Worm (Caenorhabditis elegans): ENCODE measurements around the gene tra-2.
A peak's percentile ranks its signal among the peaks of the same experiment; 100 is the strongest.

tra-2 gene

DNA sequence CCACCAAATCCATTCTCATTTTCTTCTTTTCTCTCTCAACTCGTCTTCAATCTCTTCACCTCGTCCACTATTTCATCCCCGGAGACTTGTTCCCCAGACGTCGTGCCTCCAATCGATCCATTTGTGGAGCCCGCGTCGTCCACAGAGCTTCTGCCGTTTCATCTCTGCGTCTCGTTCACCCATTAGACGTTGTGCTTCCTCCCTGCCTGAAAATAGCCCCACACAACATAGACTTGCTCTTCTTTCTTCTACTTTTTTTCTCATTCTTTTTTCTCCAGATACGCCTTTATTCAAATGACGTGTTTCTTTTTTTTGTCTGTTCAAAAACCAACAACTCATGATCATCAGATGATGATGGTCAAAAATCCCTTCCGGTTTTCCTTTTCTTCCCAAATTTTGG is 27.5 kb upstream of the tra-2 start (continued):
- no peak for TF ChIP-seq tra-1 (GFP tag; IDR thresholded peaks at IDR 0.05)
- no peak for TF ChIP-seq aly-2 (tag; optimal IDR thresholded peaks at IDR 0.05)
- no peak for TF ChIP-seq zfp-2 (tag; optimal IDR thresholded peaks at IDR 0.05)
- TF ChIP-seq ces-1 (GFP tag; optimal IDR thresholded peaks at IDR 0.05) = no peak
- no peak for TF ChIP-seq jun-1 (tag; optimal IDR thresholded peaks at IDR 0.05)
- no peak for TF ChIP-seq skn-1 (tag; optimal IDR thresholded peaks at IDR 0.05)
- no peak for TF ChIP-seq zag-1 (tag; optimal IDR thresholded peaks at IDR 0.05)
- TF ChIP-seq daf-16 (GFP tag; optimal IDR thresholded peaks at IDR 0.05) = no peak
- no peak for TF ChIP-seq daf-16 (tag; optimal IDR thresholded peaks at IDR 0.05)
- TF ChIP-seq hlh-30 (tag; optimal IDR thresholded peaks at IDR 0.05; ENCODE audit: insufficient read depth) = peak; percentile 59
- no peak for TF ChIP-seq lin-13 (GFP tag; optimal IDR thresholded peaks at IDR 0.05)
- no peak for TF ChIP-seq F10B5.3 (tag; optimal IDR thresholded peaks at IDR 0.05)
- no peak for TF ChIP-seq spr-3 (GFP tag; optimal IDR thresholded peaks at IDR 0.05)
- TF ChIP-seq F49E8.2 (tag; optimal IDR thresholded peaks at IDR 0.05; ENCODE audit: borderline replicate concordance) = no peak
- peak in 1 of 2 experiments; percentile 66 for TF ChIP-seq unc-62 (GFP tag; optimal IDR thresholded peaks at IDR 0.05 in 1 of 2)
- TF ChIP-seq unc-62 (tag; optimal IDR thresholded peaks at IDR 0.05) = no peak
- TF ChIP-seq ceh-82 (tag; optimal IDR thresholded peaks at IDR 0.05) = no peak
- no peak for TF ChIP-seq T20F7.1 (GFP tag; optimal IDR thresholded peaks at IDR 0.05)
- peak; percentile 43 for TF ChIP-seq F37D6.2 (tag; optimal IDR thresholded peaks at IDR 0.05)
- no peak for TF ChIP-seq ZK546.5 (tag; optimal IDR thresholded peaks at IDR 0.05)
- peak in 1 of 2 experiments; percentile 33 for TF ChIP-seq hif-1 (tag; optimal IDR thresholded peaks at IDR 0.05)
- peak; percentile 50 for TF ChIP-seq mep-1 (tag; optimal IDR thresholded peaks at IDR 0.05)
- TF ChIP-seq lin-15B (tag; optimal IDR thresholded peaks at IDR 0.05) = no peak
- TF ChIP-seq Y75B8A.6 (GFP tag; IDR thresholded peaks at IDR 0.05) = no peak
- no peak for TF ChIP-seq unc-39 (tag; optimal IDR thresholded peaks at IDR 0.05)
- peak in 1 of 2 experiments; percentile 66 for TF ChIP-seq lsy-2 (tag; optimal IDR thresholded peaks at IDR 0.05)
- TF ChIP-seq unc-130 (GFP tag; optimal IDR thresholded peaks at IDR 0.05) = no peak
- TF ChIP-seq ctbp-1 (GFP tag; IDR thresholded peaks at IDR 0.05) = peak; percentile 57; the same call in 1 of the 2 replicates
- TF ChIP-seq nhr-102 (tag; optimal IDR thresholded peaks at IDR 0.05) = no peak
- TF ChIP-seq daf-12 (tag; optimal IDR thresholded peaks at IDR 0.05) = no peak
- no peak for TF ChIP-seq mes-2 (tag; optimal IDR thresholded peaks at IDR 0.05; ENCODE audit: poor library complexity, severe bottlenecking)
- peak; percentile 76 for TF ChIP-seq rbr-2 (tag; optimal IDR thresholded peaks at IDR 0.05)
- no peak for TF ChIP-seq dmd-9 (GFP tag; IDR thresholded peaks at IDR 0.05)
- no peak for TF ChIP-seq pha-4 (GFP tag; IDR thresholded peaks at IDR 0.05)
- TF ChIP-seq pha-4 (tag; optimal IDR thresholded peaks at IDR 0.05) = no peak
- no peak for TF ChIP-seq cey-2 (tag; optimal IDR thresholded peaks at IDR 0.05; ENCODE audit: borderline replicate concordance, insufficient read depth)
- no peak for TF ChIP-seq nhr-76 (tag; optimal IDR thresholded peaks at IDR 0.05)
- TF ChIP-seq arid-1 (GFP tag; conservative IDR thresholded peaks at IDR 0.05) = no peak
- TF ChIP-seq attf-4 (tag; optimal IDR thresholded peaks at IDR 0.05) = no peak
- TF ChIP-seq sdz-12 (GFP tag; optimal IDR thresholded peaks at IDR 0.05) = no peak
- TF ChIP-seq R02D3.7 (tag; optimal IDR thresholded peaks at IDR 0.05) = no peak
- TF ChIP-seq mdl-1 (tag; optimal IDR thresholded peaks at IDR 0.05) = peak in 1 of 2 experiments; percentile 5
- TF ChIP-seq ztf-11 (tag; optimal IDR thresholded peaks at IDR 0.05) = no peak
- no peak for TF ChIP-seq ZK337.2 (GFP tag; IDR thresholded peaks at IDR 0.05)
- TF ChIP-seq fos-1 (tag; optimal IDR thresholded peaks at IDR 0.05) = no peak
- peak; percentile 3 for TF ChIP-seq nhr-11 (tag; optimal IDR thresholded peaks at IDR 0.05)
- TF ChIP-seq tag-97 (GFP tag; IDR thresholded peaks at IDR 0.05) = no peak
- TF ChIP-seq dmd-6 (GFP tag; IDR thresholded peaks at IDR 0.05) = peak; percentile 44
- TF ChIP-seq nhr-77 (tag; optimal IDR thresholded peaks at IDR 0.05) = no peak
- TF ChIP-seq nhr-42 (GFP tag; IDR thresholded peaks at IDR 0.05) = 0 out of 2 replicates have a peak, but pooled peaks have one; percentile 37
- no peak for TF ChIP-seq T26A8.4 (GFP tag; IDR thresholded peaks at IDR 0.05)
- no peak for TF ChIP-seq php-3 (GFP tag; IDR thresholded peaks at IDR 0.05)
- no peak for TF ChIP-seq madf-9 (GFP tag; conservative IDR thresholded peaks at IDR 0.05)
